Fruit fly (Drosophila melanogaster) whole organism, embryonic: ENCODE measurements around the gene esc.

Experiments used
- Asciz ChIP-seq: fragments of 200-800 bp; sonication (Bioruptor generic); optimal IDR thresholded peaks from 2 replicates; lab custom pipeline; 2017; ENCODE audit warnings: missing biosample characterization, mild to moderate bottlenecking, missing genetic modification characterization, missing genetic modification reagents
- Atf3 ChIP-seq: fragments of 200-800 bp; sonication (Bioruptor generic); optimal IDR thresholded peaks from 3 replicates; lab custom pipeline; 2016; ENCODE audit warnings: missing biosample characterization, missing genetic modification characterization
- B-H2 ChIP-seq: fragments of 200-800 bp; sonication (Bioruptor generic); optimal IDR thresholded peaks from 2 replicates; lab custom pipeline; 2018; ENCODE audit warnings: missing biosample characterization, mild to moderate bottlenecking, missing genetic modification characterization
- CG10654 ChIP-seq: fragments of 200-800 bp; sonication (Bioruptor generic); optimal IDR thresholded peaks from 2 replicates; lab custom pipeline; 2016; ENCODE audit warnings: missing biosample characterization, missing genetic modification characterization
- CG10959 ChIP-seq: fragments of 200-800 bp; sonication (Bioruptor generic); IDR thresholded peaks from 2 replicates; pipeline ENCODE4 v1.3.6; 2022; ENCODE audit warnings: missing biosample characterization, missing genetic modification characterization
- CG12299 ChIP-seq: fragments of 200-800 bp; sonication (Bioruptor generic); optimal IDR thresholded peaks from 2 replicates; lab custom pipeline; 2018; ENCODE audit warnings: missing biosample characterization, mild to moderate bottlenecking, missing genetic modification characterization
- CG12744 ChIP-seq: fragments of 200-800 bp; sonication (Bioruptor generic); optimal IDR thresholded peaks from 2 replicates; lab custom pipeline; 2016; ENCODE audit warnings: missing biosample characterization, missing genetic modification characterization
- CG17802 ChIP-seq: fragments of 200-800 bp; sonication (Bioruptor generic); optimal IDR thresholded peaks from 2 replicates; lab custom pipeline; 2018; ENCODE audit warnings: missing biosample characterization, mild to moderate bottlenecking, missing genetic modification characterization, moderate library complexity
- CG18262 ChIP-seq: fragments of 200-800 bp; optimal IDR thresholded peaks from 3 replicates; lab custom pipeline; 2019; ENCODE audit warnings: missing biosample characterization, mild to moderate bottlenecking, missing genetic modification characterization, moderate library complexity
- CG3163 ChIP-seq: fragments of 200-800 bp; sonication (Bioruptor generic); optimal IDR thresholded peaks from 3 replicates; lab custom pipeline; 2016; ENCODE audit warnings: missing biosample characterization, missing genetic modification characterization
- CG4360 ChIP-seq: fragments of 200-800 bp; sonication (Bioruptor generic); IDR thresholded peaks from 2 replicates; pipeline ENCODE4 v1.3.6; 2022; ENCODE audit warnings: missing biosample characterization, missing genetic modification characterization
- CG7372 ChIP-seq: fragments of 200-800 bp; sonication (Bioruptor generic); IDR thresholded peaks from 2 replicates; pipeline ENCODE4 v1.3.6; 2022; ENCODE audit warnings: missing biosample characterization, missing genetic modification characterization
- CG8944 ChIP-seq: fragments of 200-800 bp; sonication (Bioruptor generic); optimal IDR thresholded peaks from 3 replicates; lab custom pipeline; 2016; ENCODE audit warnings: missing biosample characterization, missing genetic modification characterization
- CTCF ChIP-seq: fragments of 200-800 bp; sonication (Bioruptor generic); optimal IDR thresholded peaks from 2 replicates; lab custom pipeline; 2017; ENCODE audit warnings: missing biosample characterization, mild to moderate bottlenecking, missing genetic modification characterization, moderate library complexity
- Chrac-16 ChIP-seq: fragments of 200-800 bp; sonication (Bioruptor generic); optimal IDR thresholded peaks from 3 replicates; lab custom pipeline; 2016; ENCODE audit warnings: missing biosample characterization, missing genetic modification characterization
- CkIIα-i1 ChIP-seq: fragments of 200-800 bp; sonication (Bioruptor generic); IDR thresholded peaks from 2 replicates; pipeline ENCODE4 v1.3.6; 2022; ENCODE audit warnings: missing biosample characterization, missing genetic modification characterization
- D19B ChIP-seq: fragments of 200-800 bp; sonication (Bioruptor generic); optimal IDR thresholded peaks from 2 replicates; lab custom pipeline; 2017; ENCODE audit warnings: missing biosample characterization, mild to moderate bottlenecking, missing genetic modification characterization
- Dek ChIP-seq: fragments of 200-800 bp; sonication (Bioruptor generic); optimal IDR thresholded peaks from 3 replicates; lab custom pipeline; 2019; ENCODE audit warnings: missing biosample characterization, mild to moderate bottlenecking, missing genetic modification characterization, moderate library complexity
- Dip2 ChIP-seq: fragments of 200-800 bp; sonication (Bioruptor generic); IDR thresholded peaks from 2 replicates; pipeline ENCODE4 v1.3.6; 2022; ENCODE audit warnings: missing biosample characterization, missing genetic modification characterization
- Dp ChIP-seq: fragments of 200-800 bp; sonication (Bioruptor generic); optimal IDR thresholded peaks from 2 replicates; lab custom pipeline; 2018; ENCODE audit warnings: missing biosample characterization, mild to moderate bottlenecking, missing genetic modification characterization, moderate library complexity
- Drgx ChIP-seq: fragments of 200-800 bp; sonication (Bioruptor generic); IDR thresholded peaks from 2 replicates; pipeline ENCODE4 v1.3.6; 2022; ENCODE audit warnings: missing biosample characterization, missing genetic modification characterization
- HHEX ChIP-seq: fragments of 200-800 bp; sonication (Bioruptor generic); optimal IDR thresholded peaks from 3 replicates; lab custom pipeline; 2017; ENCODE audit warnings: missing biosample characterization, mild to moderate bottlenecking, missing genetic modification characterization, missing genetic modification reagents
- Mad ChIP-seq: fragments of 200-800 bp; sonication (Bioruptor generic); optimal IDR thresholded peaks from 2 replicates; lab custom pipeline; 2016; ENCODE audit warnings: missing biosample characterization, missing genetic modification characterization
- Med ChIP-seq: fragments of 200-800 bp; sonication (Bioruptor generic); peaks from one replicate; lab custom pipeline; 2016; ENCODE audit warnings: missing biosample characterization, missing genetic modification characterization, mild to moderate bottlenecking, inconsistent platforms, moderate library complexity
- NfI ChIP-seq: fragments of 200-800 bp; sonication (Bioruptor generic); optimal IDR thresholded peaks from 3 replicates; lab custom pipeline; 2018; ENCODE audit warnings: missing biosample characterization, mild to moderate bottlenecking, missing genetic modification characterization, moderate library complexity
- Rx ChIP-seq: fragments of 200-800 bp; sonication (Bioruptor generic); IDR thresholded peaks from 2 replicates; pipeline ENCODE4 v1.3.6; 2022; ENCODE audit warnings: missing biosample characterization, missing genetic modification characterization
- Sin3A ChIP-seq: fragments of >200 bp; optimal IDR thresholded peaks from 2 replicates; lab custom pipeline; 2018
- Six4 ChIP-seq: fragments of 200-800 bp; sonication (Bioruptor generic); optimal IDR thresholded peaks from 2 replicates; lab custom pipeline; 2016; ENCODE audit warnings: missing biosample characterization, missing genetic modification characterization
- Stat92E ChIP-seq, 3 experiments: fragments of >200 bp in 2 of 3; fragments of 200-800 bp in 1 of 3; sonication (Bioruptor generic) in 1 of 3; optimal IDR thresholded peaks; 2 replicates each; lab custom pipeline; 2017 to 2019; ENCODE audit warnings: missing biosample characterization in 3 of 3, missing genetic modification characterization in 3 of 3, mild to moderate bottlenecking in 1 of 3, moderate library complexity in 1 of 3
- Trl ChIP-seq, 3 experiments: fragments of >200 bp in 2 of 3; fragments of 200-800 bp in 1 of 3; sonication (Bioruptor generic) in 1 of 3; optimal IDR thresholded peaks; 2 replicates in 1 of 3; 3 replicates in 2 of 3; lab custom pipeline; 2016 to 2017; ENCODE audit warnings: missing biosample characterization in 1 of 3, missing genetic modification characterization in 1 of 3
- YL-1 ChIP-seq: fragments of 200-800 bp; sonication (Bioruptor generic); optimal IDR thresholded peaks from 3 replicates; lab custom pipeline; 2017; ENCODE audit warnings: missing biosample characterization, mild to moderate bottlenecking, missing genetic modification characterization
- bcd ChIP-seq: fragments of 200-800 bp; sonication (Bioruptor generic); optimal IDR thresholded peaks from 2 replicates; lab custom pipeline; 2017; ENCODE audit warnings: missing biosample characterization, mild to moderate bottlenecking, missing genetic modification characterization
- chinmo ChIP-seq: fragments of 200-800 bp; sonication (Bioruptor generic); IDR thresholded peaks from 4 replicates; pipeline ENCODE4 v1.3.6; 2022; ENCODE audit warnings: missing biosample characterization, missing genetic modification characterization; ENCODE audit not compliant: partially characterized antibody
- da ChIP-seq: fragments of 200-800 bp; sonication (Bioruptor generic); optimal IDR thresholded peaks from 2 replicates; lab custom pipeline; 2016; ENCODE audit warnings: missing biosample characterization, missing genetic modification characterization
- hkb ChIP-seq, 2 experiments: fragments of 200-800 bp in 1 of 2; fragments of >200 bp in 1 of 2; sonication (Bioruptor generic) in 1 of 2; IDR thresholded peaks in 1 of 2; optimal IDR thresholded peaks in 1 of 2; 2 replicates each; pipeline versions ENCODE4 v1.3.6 to Lab custom; 2017 to 2022; ENCODE audit warnings: missing biosample characterization in 1 of 2, missing genetic modification characterization in 1 of 2
- jigr1 ChIP-seq: fragments of 200-800 bp; sonication (Bioruptor generic); IDR thresholded peaks from 3 replicates; pipeline ENCODE4 v1.3.6; 2022; ENCODE audit warnings: missing biosample characterization, missing genetic modification characterization
- knrl ChIP-seq: fragments of 200-800 bp; sonication (Bioruptor generic); IDR thresholded peaks from 3 replicates; pipeline ENCODE4 v1.3.6; 2022; ENCODE audit warnings: missing biosample characterization, missing genetic modification characterization; ENCODE audit not compliant: partially characterized antibody
- mam ChIP-seq: fragments of 200-800 bp; sonication (Bioruptor generic); optimal IDR thresholded peaks from 3 replicates; lab custom pipeline; 2016; ENCODE audit warnings: missing biosample characterization, missing genetic modification characterization
- onecut ChIP-seq: fragments of 200-800 bp; sonication (Bioruptor generic); IDR thresholded peaks from 2 replicates; pipeline ENCODE4 v1.3.6; 2022; ENCODE audit warnings: missing biosample characterization, missing genetic modification characterization
- phol ChIP-seq: fragments of 200-800 bp; sonication (Bioruptor generic); optimal IDR thresholded peaks from 3 replicates; lab custom pipeline; 2018; ENCODE audit warnings: missing biosample characterization, mild to moderate bottlenecking, missing genetic modification characterization, moderate library complexity
- pros ChIP-seq: fragments of 200-800 bp; sonication (Bioruptor generic); optimal IDR thresholded peaks from 3 replicates; lab custom pipeline; 2019; ENCODE audit warnings: missing biosample characterization, mild to moderate bottlenecking, missing genetic modification characterization, moderate library complexity
- ranshi ChIP-seq: fragments of 200-800 bp; sonication (Bioruptor generic); IDR thresholded peaks from 2 replicates; pipeline ENCODE4 v1.3.6; 2022; ENCODE audit warnings: missing biosample characterization, missing genetic modification characterization
- rib ChIP-seq: fragments of 200-800 bp; sonication (Bioruptor generic); IDR thresholded peaks from 2 replicates; pipeline ENCODE4 v1.3.6; 2022; ENCODE audit warnings: missing biosample characterization, missing genetic modification characterization
- sens ChIP-seq: fragments of 200-800 bp; sonication (Bioruptor generic); peaks from one replicate; lab custom pipeline; 2016; ENCODE audit warnings: missing biosample characterization, missing genetic modification characterization
- slou ChIP-seq: fragments of 200-800 bp; sonication (Bioruptor generic); optimal IDR thresholded peaks from 3 replicates; lab custom pipeline; 2016; ENCODE audit warnings: missing biosample characterization, missing genetic modification characterization
- sna ChIP-seq: fragments of 200-800 bp; sonication (Bioruptor generic); IDR thresholded peaks from 2 replicates; pipeline ENCODE4 v1.3.6; 2022; ENCODE audit warnings: missing biosample characterization, missing genetic modification characterization; ENCODE audit not compliant: partially characterized antibody
- sr ChIP-seq: fragments of 200-800 bp; sonication (Bioruptor generic); IDR thresholded peaks from 3 replicates; pipeline ENCODE4 v1.3.6; 2022; ENCODE audit warnings: missing biosample characterization, missing genetic modification characterization
- tll ChIP-seq, 2 experiments: fragments of 200-800 bp in 1 of 2; fragments of >200 bp in 1 of 2; sonication (Bioruptor generic) in 1 of 2; optimal IDR thresholded peaks; 2 replicates each; lab custom pipeline; 2017 to 2019; ENCODE audit warnings: missing biosample characterization in 2 of 2, missing genetic modification characterization in 2 of 2, mild to moderate bottlenecking in 1 of 2, moderate library complexity in 1 of 2
- unc-4 ChIP-seq: fragments of 200-800 bp; sonication (Bioruptor generic); IDR thresholded peaks from 2 replicates; pipeline ENCODE4 v1.3.6; 2022; ENCODE audit warnings: missing biosample characterization, missing genetic modification characterization; ENCODE audit not compliant: partially characterized antibody
- zen2 ChIP-seq: fragments of 200-800 bp; sonication (Bioruptor generic); IDR thresholded peaks from 3 replicates; pipeline ENCODE4 v1.3.6; 2022; ENCODE audit warnings: missing biosample characterization, missing genetic modification characterization; ENCODE audit not compliant: partially characterized antibody

esc gene

dm6 chr2L:11829277-11829676, at the start of gene esc (continued):
- TF ChIP-seq da (no peak), CG4360 (GFP tag; lab: Robert Waterston, UW) (no peak), Dp (GFP tag; lab: Kevin White, UChicago) (peak; percentile 98), pros (GFP tag; lab: Kevin White, UChicago) (no peak), hkb (optimal IDR thresholded peaks at IDR 0.05; lab: Kevin White, UChicago) (peak; percentile 9), hkb (GFP tag; IDR thresholded peaks at IDR 0.05; lab: Robert Waterston, UW) (no peak), unc-4 (GFP tag; lab: Robert Waterston, UW) (0 out of 2 replicates have a peak, but pooled peaks have one; percentile 29)
- TF ChIP-seq, all 482 proteins: peak for 121

dm6 chr2L:11878812-11879328, 49.7 kb upstream of the esc start:
- TF ChIP-seq D19B (GFP tag; lab: Kevin White, UChicago) (no peak), CG7372 (GFP tag; lab: Robert Waterston, UW) (no peak), Mad (GFP tag; lab: Kevin White, UChicago) (no peak), chinmo (no peak), CG12299 (no peak), CG10654 (GFP tag; lab: Kevin White, UChicago) (no peak), YL-1 (GFP tag; lab: Kevin White, UChicago) (no peak), Stat92E (GFP tag; optimal IDR thresholded peaks at IDR 0.05; lab: Kevin White, UChicago) (no peak), NfI (GFP tag; lab: Kevin White, UChicago) (no peak), ranshi (GFP tag; lab: Robert Waterston, UW) (no peak), CTCF (peak; percentile 90), CG3163 (GFP tag; lab: Kevin White, UChicago) (peak; percentile 81), jigr1 (no peak), CG10959 (GFP tag; lab: Robert Waterston, UW) (no peak), CG12744 (GFP tag; lab: Kevin White, UChicago) (no peak), rib (GFP tag; lab: Robert Waterston, UW) (no peak), Atf3 (no peak), Asciz (GFP tag; lab: Kevin White, UChicago) (no peak), slou (GFP tag; lab: Kevin White, UChicago) (no peak), CG8944 (GFP tag; lab: Kevin White, UChicago) (no peak), Drgx (GFP tag; lab: Robert Waterston, UW) (no peak), CG17802 (no peak), Rx (GFP tag; lab: Robert Waterston, UW) (no peak), Med (GFP tag; lab: Kevin White, UChicago) (peak; percentile 10), zen2 (GFP tag; lab: Robert Waterston, UW) (no peak), Dek (tag; lab: Kevin White, UChicago) (no peak), Trl (optimal IDR thresholded peaks at IDR 0.05; lab: Kevin White, UChicago) (peak; percentile 48 to 75), Trl (GFP tag; optimal IDR thresholded peaks at IDR 0.05; lab: Kevin White, UChicago) (no peak), sr (GFP tag; lab: Robert Waterston, UW) (no peak), Sin3A (lab: Kevin White, UChicago) (no peak), HHEX (GFP tag; lab: Kevin White, UChicago) (no peak), knrl (no peak), mam (no peak), bcd (GFP tag; lab: Kevin White, UChicago) (no peak)

- TF ChIP-seq onecut (peak; percentile 61), B-H2 (no peak), CG18262 (tag; lab: Kevin White, UChicago) (no peak), tll (GFP tag; optimal IDR thresholded peaks at IDR 0.05; lab: Kevin White, UChicago) (no peak), Dip2 (GFP tag; lab: Robert Waterston, UW) (no peak), phol (tag; lab: Kevin White, UChicago) (no peak), Six4 (GFP tag; lab: Kevin White, UChicago) (no peak), chinmo (0 out of 4 replicates have a peak, but pooled peaks have one; percentile 15), sna (GFP tag; lab: Robert Waterston, UW) (no peak), Chrac-16 (GFP tag; lab: Kevin White, UChicago) (no peak), sens (GFP tag; lab: Kevin White, UChicago) (peak; percentile 8), CkIIα-i1 (GFP tag; lab: Robert Waterston, UW) (no peak)
These were observed 45.7 kb upstream of the esc start for dm6 chr2L:11874890-11875289.
